Worm (Caenorhabditis elegans) whole organism, early embryonic: Measurements from ENCODE around the gene frl-1.

Experiments used
- B0310.2 ChIP-seq: sonication (generic microtip); optimal IDR thresholded peaks from 2 replicates; lab custom pipeline; 2016; ENCODE audit warnings: mild to moderate bottlenecking, missing genetic modification characterization, missing compliant biosample characterization
- F13C5.2 ChIP-seq: sonication (generic microtip); optimal IDR thresholded peaks from 2 replicates; lab custom pipeline; 2017; ENCODE audit warnings: mild to moderate bottlenecking, missing genetic modification characterization, inconsistent platforms, missing compliant biosample characterization
- aly-1 ChIP-seq: sonication (generic microtip); optimal IDR thresholded peaks from 2 replicates; lab custom pipeline; 2016; ENCODE audit warnings: missing genetic modification characterization, missing compliant biosample characterization
- ama-1 ChIP-seq: fragments of 150-350 bp; optimal IDR thresholded peaks from 2 replicates; lab custom pipeline; 2014
- ceh-13 ChIP-seq: fragments of 200-800 bp; sonication (Bioruptor generic); optimal IDR thresholded peaks from 2 replicates; lab custom pipeline; 2018; ENCODE audit warnings: mild to moderate bottlenecking, missing genetic modification characterization, missing compliant biosample characterization
- ceh-36 ChIP-seq: sonication (generic microtip); optimal IDR thresholded peaks from 2 replicates; lab custom pipeline; 2016; ENCODE audit warnings: missing genetic modification characterization, inconsistent platforms, missing compliant biosample characterization
- ets-7 ChIP-seq: sonication (generic microtip); optimal IDR thresholded peaks from 2 replicates; lab custom pipeline; 2016; ENCODE audit warnings: missing genotype, missing genetic modification characterization, missing compliant biosample characterization
- hmbx-1 ChIP-seq: sonication (generic microtip); optimal IDR thresholded peaks from 2 replicates; lab custom pipeline; 2016; ENCODE audit warnings: mild to moderate bottlenecking, missing genetic modification characterization, missing compliant biosample characterization
- hnd-1 ChIP-seq: sonication (generic microtip); optimal IDR thresholded peaks from 2 replicates; lab custom pipeline; 2016; ENCODE audit warnings: missing genetic modification characterization, missing compliant biosample characterization
- pes-1 ChIP-seq: fragments of 200-800 bp; sonication (Bioruptor generic); IDR thresholded peaks from 2 replicates; pipeline ENCODE4 v1.3.6; 2022; ENCODE audit warnings: missing genetic modification reagents, missing genetic modification characterization, missing compliant biosample characterization
- sea-1 ChIP-seq: fragments of 200-800 bp; sonication (Bioruptor generic); conservative IDR thresholded peaks from 2 replicates; pipeline ENCODE4 v1.3.6; 2022; ENCODE audit warnings: missing genetic modification characterization, missing compliant biosample characterization
- tbx-11 ChIP-seq: fragments of 200-800 bp; sonication (Bioruptor generic); IDR thresholded peaks from 2 replicates; pipeline ENCODE4 v1.3.6; 2022; ENCODE audit warnings: missing genetic modification characterization, missing compliant biosample characterization
- tbx-37 ChIP-seq: fragments of 200-800 bp; sonication (Bioruptor generic); conservative IDR thresholded peaks from 2 replicates; pipeline ENCODE4 v1.3.6; 2022; ENCODE audit warnings: missing genetic modification reagents, missing genetic modification characterization, missing compliant biosample characterization
- tra-4 ChIP-seq: sonication (generic microtip); optimal IDR thresholded peaks from 2 replicates; lab custom pipeline; 2017; ENCODE audit warnings: missing genetic modification characterization, missing compliant biosample characterization

ce11 chrIII:2150555-2150954 is 26.6 kb downstream of the frl-1 start:
- no peak for TF ChIP-seq sea-1 (GFP tag; lab: Robert Waterston, UW)
- TF ChIP-seq hmbx-1: no peak
- TF ChIP-seq aly-1 (tag; lab: Kevin White, UChicago): no peak
- no peak for TF ChIP-seq F13C5.2
- TF ChIP-seq tra-4: no peak
- TF ChIP-seq tbx-37 (GFP tag; lab: Robert Waterston, UW): no peak
- no peak for TF ChIP-seq tbx-11
- TF ChIP-seq ama-1 (lab: Kevin White, UChicago): no peak
- TF ChIP-seq pes-1 (GFP tag; lab: Robert Waterston, UW): no peak
- no peak for TF ChIP-seq ets-7 (tag; lab: Kevin White, UChicago)
- no peak for TF ChIP-seq ceh-36
- no peak for TF ChIP-seq B0310.2 (tag; lab: Kevin White, UChicago)
- TF ChIP-seq ceh-13: no peak
- no peak for TF ChIP-seq hnd-1 (tag; lab: Kevin White, UChicago)
